Fruit fly (Drosophila melanogaster) whole organism, embryonic: Measurements from ENCODE around the gene CG7903.

Experiments
- Bteb2 ChIP-seq: fragments of 200-800 bp; sonication (Bioruptor generic); optimal IDR thresholded peaks from 2 replicates; lab custom pipeline; 2016; ENCODE audit warnings: missing biosample characterization, missing genetic modification characterization
- CG1024 ChIP-seq: fragments of 200-800 bp; sonication (Bioruptor generic); IDR thresholded peaks from 2 replicates; pipeline ENCODE4 v1.3.6; 2022; ENCODE audit warnings: missing biosample characterization, missing genetic modification characterization
- CG10462 ChIP-seq: fragments of 200-800 bp; sonication (Bioruptor generic); optimal IDR thresholded peaks from 2 replicates; lab custom pipeline; 2016; ENCODE audit warnings: missing biosample characterization, missing genetic modification characterization
- CG10959 ChIP-seq: fragments of 200-800 bp; sonication (Bioruptor generic); IDR thresholded peaks from 2 replicates; pipeline ENCODE4 v1.3.6; 2022; ENCODE audit warnings: missing biosample characterization, missing genetic modification characterization
- CG11696 ChIP-seq: fragments of 200-800 bp; sonication (Bioruptor generic); IDR thresholded peaks from 2 replicates; pipeline ENCODE4 v1.3.6; 2022; ENCODE audit warnings: missing biosample characterization, missing genetic modification characterization
- CG12071 ChIP-seq: fragments of 200-800 bp; sonication (Bioruptor generic); optimal IDR thresholded peaks from 3 replicates; lab custom pipeline; 2018; ENCODE audit warnings: missing biosample characterization, mild to moderate bottlenecking, missing genetic modification characterization
- CG12299 ChIP-seq: fragments of 200-800 bp; sonication (Bioruptor generic); optimal IDR thresholded peaks from 2 replicates; lab custom pipeline; 2018; ENCODE audit warnings: missing biosample characterization, mild to moderate bottlenecking, missing genetic modification characterization
- CG14441 ChIP-seq: fragments of 200-800 bp; sonication (Bioruptor generic); IDR thresholded peaks from 2 replicates; pipeline ENCODE4 v1.3.6; 2022; ENCODE audit warnings: missing biosample characterization, missing genetic modification characterization
- CG14667 ChIP-seq: fragments of 200-800 bp; sonication (Bioruptor generic); IDR thresholded peaks from 2 replicates; pipeline ENCODE4 v1.3.6; 2022; ENCODE audit warnings: missing biosample characterization, missing genetic modification characterization
- CG15073 ChIP-seq: fragments of 200-800 bp; sonication (Bioruptor generic); optimal IDR thresholded peaks from 2 replicates; lab custom pipeline; 2016; ENCODE audit warnings: missing biosample characterization, missing genetic modification characterization
- CG1647 ChIP-seq: fragments of 200-800 bp; sonication (Bioruptor generic); optimal IDR thresholded peaks from 3 replicates; lab custom pipeline; 2016; ENCODE audit warnings: missing biosample characterization, missing genetic modification characterization
- CG17385 ChIP-seq: fragments of 200-800 bp; sonication (Bioruptor generic); optimal IDR thresholded peaks from 3 replicates; lab custom pipeline; 2018; ENCODE audit warnings: missing biosample characterization, mild to moderate bottlenecking, missing genetic modification characterization
- CG31365 ChIP-seq: fragments of 200-800 bp; sonication (Bioruptor generic); optimal IDR thresholded peaks from 2 replicates; lab custom pipeline; 2018; ENCODE audit warnings: missing biosample characterization, mild to moderate bottlenecking, missing genetic modification characterization
- CG32532 ChIP-seq: fragments of 200-800 bp; sonication (Bioruptor generic); IDR thresholded peaks from 2 replicates; pipeline ENCODE4 v1.3.6; 2022; ENCODE audit warnings: missing biosample characterization, missing genetic modification characterization
- CG32767 ChIP-seq: fragments of 200-800 bp; sonication (Bioruptor generic); IDR thresholded peaks from 2 replicates; pipeline ENCODE4 v1.3.6; 2022; ENCODE audit warnings: missing biosample characterization, missing genetic modification characterization
- CG34224 ChIP-seq: fragments of 200-800 bp; sonication (Bioruptor generic); IDR thresholded peaks from 3 replicates; pipeline ENCODE4 v1.3.6; 2022; ENCODE audit warnings: missing biosample characterization, missing genetic modification characterization; ENCODE audit not compliant: partially characterized antibody
- CG4282 ChIP-seq: fragments of 200-800 bp; sonication (Bioruptor generic); optimal IDR thresholded peaks from 2 replicates; lab custom pipeline; 2016; ENCODE audit warnings: missing biosample characterization, missing genetic modification characterization
- CG4404 ChIP-seq: fragments of 200-800 bp; sonication (Bioruptor generic); IDR thresholded peaks from 2 replicates; pipeline ENCODE4 v1.3.6; 2022; ENCODE audit warnings: missing biosample characterization, missing genetic modification characterization
- CG4707 ChIP-seq: fragments of 200-800 bp; sonication (Bioruptor generic); optimal IDR thresholded peaks from 2 replicates; lab custom pipeline; 2018; ENCODE audit warnings: missing biosample characterization, mild to moderate bottlenecking, missing genetic modification characterization, moderate library complexity
- CG6254 ChIP-seq: fragments of 200-800 bp; sonication (Bioruptor generic); optimal IDR thresholded peaks from 3 replicates; lab custom pipeline; 2017; ENCODE audit warnings: mild to moderate bottlenecking, missing biosample characterization, missing genetic modification reagents, missing genetic modification characterization
- CG7271 ChIP-seq: fragments of 200-800 bp; sonication (Bioruptor generic); optimal IDR thresholded peaks from 2 replicates; lab custom pipeline; 2018; ENCODE audit warnings: missing biosample characterization, mild to moderate bottlenecking, missing genetic modification characterization, moderate library complexity
- CG8089 ChIP-seq: fragments of 200-800 bp; sonication (Bioruptor generic); optimal IDR thresholded peaks from 3 replicates; lab custom pipeline; 2016; ENCODE audit warnings: missing biosample characterization, missing genetic modification characterization
- CG9932 ChIP-seq: fragments of 200-800 bp; sonication (Bioruptor generic); IDR thresholded peaks from 2 replicates; pipeline ENCODE4 v1.3.6; 2022; ENCODE audit warnings: missing biosample characterization, missing genetic modification characterization
- CHES-1-like ChIP-seq: fragments of 200-800 bp; sonication (Bioruptor generic); optimal IDR thresholded peaks from 2 replicates; lab custom pipeline; 2016; ENCODE audit warnings: missing biosample characterization, missing genetic modification characterization
- CoRest ChIP-seq: fragments of 200-800 bp; sonication (Bioruptor generic); optimal IDR thresholded peaks from 3 replicates; lab custom pipeline; 2018; ENCODE audit warnings: missing biosample characterization, mild to moderate bottlenecking, missing genetic modification characterization, moderate library complexity
- CrebB ChIP-seq: fragments of 200-800 bp; sonication (Bioruptor generic); optimal IDR thresholded peaks from 3 replicates; lab custom pipeline; 2018; ENCODE audit warnings: missing biosample characterization, mild to moderate bottlenecking, missing genetic modification characterization
- Dip2 ChIP-seq: fragments of 200-800 bp; sonication (Bioruptor generic); IDR thresholded peaks from 2 replicates; pipeline ENCODE4 v1.3.6; 2022; ENCODE audit warnings: missing biosample characterization, missing genetic modification characterization
- Fer2 ChIP-seq: fragments of 200-800 bp; sonication (Bioruptor generic); optimal IDR thresholded peaks from 2 replicates; lab custom pipeline; 2018; ENCODE audit warnings: missing biosample characterization, mild to moderate bottlenecking, missing genetic modification characterization, moderate library complexity
- HmgD ChIP-seq: fragments of 200-800 bp; sonication (Bioruptor generic); optimal IDR thresholded peaks from 3 replicates; lab custom pipeline; 2016; ENCODE audit warnings: missing biosample characterization, missing genetic modification characterization
- Hsf ChIP-seq: fragments of 200-800 bp; sonication (Bioruptor generic); optimal IDR thresholded peaks from 3 replicates; lab custom pipeline; 2016; ENCODE audit warnings: missing biosample characterization, missing genetic modification characterization
- Lim3 ChIP-seq: fragments of 200-800 bp; sonication (Bioruptor generic); IDR thresholded peaks from 2 replicates; pipeline ENCODE4 v1.3.6; 2022; ENCODE audit warnings: missing biosample characterization, missing genetic modification characterization
- Med ChIP-seq: fragments of 200-800 bp; sonication (Bioruptor generic); peaks from one replicate; lab custom pipeline; 2016; ENCODE audit warnings: missing biosample characterization, missing genetic modification characterization, mild to moderate bottlenecking, inconsistent platforms, moderate library complexity
- Ptx1 ChIP-seq: fragments of 200-800 bp; sonication (Bioruptor generic); IDR thresholded peaks from 2 replicates; pipeline ENCODE4 v1.3.6; 2022; ENCODE audit warnings: missing biosample characterization, missing genetic modification characterization
- en ChIP-seq: fragments of 200-800 bp; sonication (Bioruptor generic); optimal IDR thresholded peaks from 2 replicates; lab custom pipeline; 2016; ENCODE audit warnings: missing biosample characterization, missing genetic modification characterization
- ewg ChIP-seq: fragments of 200-800 bp; sonication (Bioruptor generic); optimal IDR thresholded peaks from 3 replicates; lab custom pipeline; 2017; ENCODE audit warnings: mild to moderate bottlenecking, missing biosample characterization, missing genetic modification reagents, missing genetic modification characterization
- ham ChIP-seq: fragments of 200-800 bp; sonication (Bioruptor generic); IDR thresholded peaks from 2 replicates; pipeline ENCODE4 v1.3.6; 2022; ENCODE audit warnings: missing biosample characterization, missing genetic modification characterization
- hth ChIP-seq: fragments of >200 bp; optimal IDR thresholded peaks from 2 replicates; lab custom pipeline; 2017; ENCODE audit warnings: inconsistent platforms
- lmd ChIP-seq: fragments of 200-800 bp; sonication (Bioruptor generic); IDR thresholded peaks from 2 replicates; pipeline ENCODE4 v1.3.6; 2022; ENCODE audit warnings: missing biosample characterization, missing genetic modification characterization
- nerfin-2 ChIP-seq: fragments of 200-800 bp; sonication (Bioruptor generic); IDR thresholded peaks from 2 replicates; pipeline ENCODE4 v1.3.6; 2022; ENCODE audit warnings: missing biosample characterization, missing genetic modification characterization; ENCODE audit not compliant: partially characterized antibody
- onecut ChIP-seq: fragments of 200-800 bp; sonication (Bioruptor generic); IDR thresholded peaks from 2 replicates; pipeline ENCODE4 v1.3.6; 2022; ENCODE audit warnings: missing biosample characterization, missing genetic modification characterization
- pho ChIP-seq: fragments of 200-800 bp; sonication (Bioruptor generic); optimal IDR thresholded peaks from 2 replicates; lab custom pipeline; 2016; ENCODE audit warnings: missing biosample characterization, missing genetic modification characterization
- prd ChIP-seq, 3 experiments: fragments of >200 bp in 2 of 3; fragments of 200-800 bp in 1 of 3; sonication (Bioruptor generic) in 1 of 3; optimal IDR thresholded peaks in 2 of 3; IDR thresholded peaks in 1 of 3; 2 replicates in 2 of 3; 3 replicates in 1 of 3; pipeline versions ENCODE4 v1.3.6 to Lab custom; 2017 to 2022; ENCODE audit warnings: missing biosample characterization in 1 of 3, missing genetic modification characterization in 1 of 3
- sd ChIP-seq: fragments of 200-800 bp; sonication (Bioruptor generic); optimal IDR thresholded peaks from 3 replicates; lab custom pipeline; 2018; ENCODE audit warnings: missing biosample characterization, mild to moderate bottlenecking, missing genetic modification characterization, moderate library complexity
- sim ChIP-seq: fragments of 200-800 bp; sonication (Bioruptor generic); IDR thresholded peaks from 2 replicates; pipeline ENCODE4 v1.3.6; 2022; ENCODE audit warnings: missing biosample characterization, missing genetic modification characterization
- sisA ChIP-seq: fragments of 200-800 bp; sonication (Bioruptor generic); IDR thresholded peaks from 2 replicates; pipeline ENCODE4 v1.3.6; 2022; ENCODE audit warnings: missing biosample characterization, missing genetic modification characterization
- slp2 ChIP-seq: fragments of 200-800 bp; sonication (Bioruptor generic); optimal IDR thresholded peaks from 2 replicates; lab custom pipeline; 2016; ENCODE audit warnings: missing biosample characterization, missing genetic modification characterization
- sna ChIP-seq: fragments of 200-800 bp; sonication (Bioruptor generic); IDR thresholded peaks from 2 replicates; pipeline ENCODE4 v1.3.6; 2022; ENCODE audit warnings: missing biosample characterization, missing genetic modification characterization; ENCODE audit not compliant: partially characterized antibody
- sob ChIP-seq: fragments of 200-800 bp; sonication (Bioruptor generic); IDR thresholded peaks from 2 replicates; pipeline ENCODE4 v1.3.6; 2022; ENCODE audit warnings: missing biosample characterization, missing genetic modification characterization
- tap ChIP-seq: fragments of 200-800 bp; optimal IDR thresholded peaks from 3 replicates; lab custom pipeline; 2019; ENCODE audit warnings: missing biosample characterization, mild to moderate bottlenecking, missing genetic modification characterization, moderate library complexity
- vfl ChIP-seq: fragments of 200-800 bp; sonication (Bioruptor generic); optimal IDR thresholded peaks from 2 replicates; lab custom pipeline; 2016; ENCODE audit warnings: missing biosample characterization, missing genetic modification characterization
- wdn ChIP-seq: fragments of 200-800 bp; sonication (Bioruptor generic); IDR thresholded peaks from 2 replicates; pipeline ENCODE4 v1.3.6; 2022; ENCODE audit warnings: missing biosample characterization, missing genetic modification characterization

CG7903 gene

DNA sequence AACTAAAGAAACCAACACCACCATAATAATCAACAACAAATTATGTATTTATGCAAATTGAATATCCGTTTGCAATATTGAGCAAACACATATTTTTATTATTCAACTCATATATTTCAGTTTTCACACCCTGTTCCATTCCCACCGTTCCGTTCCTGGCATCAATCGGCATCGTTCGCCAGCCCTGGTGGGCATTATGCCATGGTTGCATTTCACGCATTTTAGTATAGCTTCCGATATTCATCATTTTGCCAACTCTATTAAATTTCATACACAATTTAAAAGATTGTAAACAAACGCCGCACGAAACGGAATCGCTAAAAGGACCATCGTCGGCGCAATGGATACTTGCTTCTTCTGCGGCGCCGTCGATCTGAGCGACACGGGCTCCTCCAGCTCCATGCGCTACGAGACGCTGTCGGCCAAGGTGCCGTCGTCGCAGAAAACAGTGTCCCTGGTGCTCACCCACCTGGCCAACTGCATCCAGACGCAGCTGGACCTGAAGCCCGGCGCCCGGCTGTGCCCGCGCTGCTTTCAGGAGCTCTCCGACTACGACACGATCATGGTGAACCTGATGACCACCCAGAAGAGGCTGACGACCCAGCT lies 48.2 kb upstream of the CG7903 start, which contains the start of gene Sry-delta (continued):
- TF ChIP-seq slp2 = peak; percentile 77
- TF ChIP-seq CG34224 = peak; percentile 76
- peak; percentile 90 for TF ChIP-seq sob (GFP tag; lab: Robert Waterston, UW)
- peak; percentile 70 for TF ChIP-seq CG8089 (GFP tag; lab: Kevin White, UChicago)
- peak; percentile 91 for TF ChIP-seq pho (GFP tag; lab: Kevin White, UChicago)
- no peak for TF ChIP-seq CG31365 (tag; lab: Kevin White, UChicago)
- TF ChIP-seq CG32532 (GFP tag; lab: Robert Waterston, UW) = peak; percentile 88
- TF ChIP-seq vfl = peak; percentile 92
- TF ChIP-seq ham (GFP tag; lab: Robert Waterston, UW) = no peak; the same call in 1 of the 2 replicates
- peak; percentile 58; the same call in 1 of the 2 replicates for TF ChIP-seq CG4404
- TF ChIP-seq CG12299 (tag; lab: Kevin White, UChicago) = peak; percentile 32
- TF ChIP-seq CHES-1-like (GFP tag; lab: Kevin White, UChicago) = peak; percentile 95
- peak; percentile 42 for TF ChIP-seq Fer2 (tag; lab: Kevin White, UChicago)
- TF ChIP-seq ewg (GFP tag; lab: Kevin White, UChicago) = no peak
- TF ChIP-seq sd = no peak
- peak; percentile 62; the same call in 1 of the 2 replicates for TF ChIP-seq lmd
- TF ChIP-seq en (GFP tag; lab: Kevin White, UChicago) = peak; percentile 65
- TF ChIP-seq onecut (GFP tag; lab: Robert Waterston, UW) = peak; percentile 50
- TF ChIP-seq prd (optimal IDR thresholded peaks at IDR 0.05; lab: Kevin White, UChicago) = no peak
- peak; percentile 83 for TF ChIP-seq prd (GFP tag; IDR thresholded peaks at IDR 0.05; lab: Robert Waterston, UW)
- TF ChIP-seq CoRest = peak; percentile 70
- TF ChIP-seq CG14441 (GFP tag; lab: Robert Waterston, UW) = peak; percentile 78
- peak; percentile 51 for TF ChIP-seq tap (tag; lab: Kevin White, UChicago)
- TF ChIP-seq Dip2 (GFP tag; lab: Robert Waterston, UW) = no peak
- peak; percentile 56; the same call in 1 of the 2 replicates for TF ChIP-seq wdn
- peak; percentile 71 for TF ChIP-seq CrebB (tag; lab: Kevin White, UChicago)
- TF ChIP-seq CG10959 = no peak
- peak; percentile 31 for TF ChIP-seq CG4707 (GFP tag; lab: Kevin White, UChicago)
- peak; percentile 96 for TF ChIP-seq CG9932 (GFP tag; lab: Robert Waterston, UW)
- TF ChIP-seq CG12071 (GFP tag; lab: Kevin White, UChicago) = no peak
- no peak for TF ChIP-seq Lim3 (GFP tag; lab: Robert Waterston, UW)
- peak; percentile 67 for TF ChIP-seq CG10462 (GFP tag; lab: Kevin White, UChicago)
- no peak for TF ChIP-seq hth
- TF ChIP-seq Ptx1 (GFP tag; lab: Robert Waterston, UW) = peak; percentile 86
- no peak for TF ChIP-seq CG17385
- TF ChIP-seq CG7271 (tag; lab: Kevin White, UChicago) = peak; percentile 3
- peak; percentile 71 for TF ChIP-seq CG6254 (GFP tag; lab: Kevin White, UChicago)
- no peak for TF ChIP-seq CG11696
- TF ChIP-seq CG4282 (GFP tag; lab: Kevin White, UChicago) = peak; percentile 86
- peak; percentile 19; the same call in 1 of the 2 replicates for TF ChIP-seq nerfin-2 (GFP tag; lab: Robert Waterston, UW)
- TF ChIP-seq CG14667 = peak; percentile 93
- TF ChIP-seq HmgD = peak; percentile 96
- peak; percentile 3 for TF ChIP-seq CG15073
- TF ChIP-seq CG1024 (GFP tag; lab: Robert Waterston, UW) = peak; percentile 85
- peak; percentile 74 for TF ChIP-seq Bteb2 (GFP tag; lab: Kevin White, UChicago)
- peak; percentile 78 for TF ChIP-seq sisA (GFP tag; lab: Robert Waterston, UW)
- no peak for TF ChIP-seq sim (GFP tag; lab: Robert Waterston, UW)
- peak; percentile 71 for TF ChIP-seq CG32767
- peak; percentile 99 for TF ChIP-seq Med
- TF ChIP-seq sna = peak; percentile 81
- TF ChIP-seq Hsf (GFP tag; lab: Kevin White, UChicago) = peak; percentile 87
- peak; percentile 91 for TF ChIP-seq CG1647
